Fruit fly (Drosophila melanogaster) whole organism, embryonic: Measurements from ENCODE around the gene Theg.
A peak's percentile ranks its signal among the peaks of the same experiment; 100 is the strongest.

Experiments
- Adf1 ChIP-seq: fragments of 200-800 bp; sonication (Bioruptor generic); IDR thresholded peaks from 2 replicates; pipeline ENCODE4 v1.3.6; 2022; ENCODE audit warnings: missing biosample characterization, missing genetic modification characterization
- CG1024 ChIP-seq: fragments of 200-800 bp; sonication (Bioruptor generic); IDR thresholded peaks from 2 replicates; pipeline ENCODE4 v1.3.6; 2022; ENCODE audit warnings: missing biosample characterization, missing genetic modification characterization
- CG11093 ChIP-seq: fragments of 200-800 bp; sonication (Bioruptor generic); IDR thresholded peaks from 3 replicates; pipeline ENCODE4 v1.3.6; 2022; ENCODE audit warnings: missing biosample characterization, missing genetic modification characterization
- CG11696 ChIP-seq: fragments of 200-800 bp; sonication (Bioruptor generic); IDR thresholded peaks from 2 replicates; pipeline ENCODE4 v1.3.6; 2022; ENCODE audit warnings: missing biosample characterization, missing genetic modification characterization
- CG12236 ChIP-seq: fragments of 200-800 bp; sonication (Bioruptor generic); optimal IDR thresholded peaks from 2 replicates; lab custom pipeline; 2016; ENCODE audit warnings: missing biosample characterization, missing genetic modification characterization
- CG13775 ChIP-seq: fragments of 200-800 bp; sonication (Bioruptor generic); optimal IDR thresholded peaks from 3 replicates; lab custom pipeline; 2017; ENCODE audit warnings: missing biosample characterization, mild to moderate bottlenecking, missing genetic modification characterization
- CG14014 ChIP-seq: fragments of 200-800 bp; sonication (Bioruptor generic); IDR thresholded peaks from 2 replicates; pipeline ENCODE4 v1.3.6; 2022; ENCODE audit warnings: missing biosample characterization, missing genetic modification characterization
- CG14965 ChIP-seq: fragments of 200-800 bp; sonication (Bioruptor generic); optimal IDR thresholded peaks from 2 replicates; lab custom pipeline; 2016; ENCODE audit warnings: missing biosample characterization, missing genetic modification characterization, borderline replicate concordance
- CG2116 ChIP-seq: fragments of 200-800 bp; sonication (Bioruptor generic); optimal IDR thresholded peaks from 3 replicates; lab custom pipeline; 2018; ENCODE audit warnings: missing biosample characterization, mild to moderate bottlenecking, missing genetic modification characterization
- CG32772 ChIP-seq: fragments of 200-800 bp; sonication (Bioruptor generic); IDR thresholded peaks from 2 replicates; pipeline ENCODE4 v1.3.6; 2022; ENCODE audit warnings: missing biosample characterization, missing genetic modification characterization
- CG33557 ChIP-seq: fragments of 200-800 bp; sonication (Bioruptor generic); optimal IDR thresholded peaks from 2 replicates; lab custom pipeline; 2019; ENCODE audit warnings: missing biosample characterization, mild to moderate bottlenecking, missing genetic modification characterization, moderate library complexity
- CG4854 ChIP-seq: fragments of 200-800 bp; sonication (Bioruptor generic); optimal IDR thresholded peaks from 2 replicates; lab custom pipeline; 2016; ENCODE audit warnings: missing biosample characterization, missing genetic modification characterization, inconsistent platforms
- CG6791 ChIP-seq: fragments of 200-800 bp; sonication (Bioruptor generic); IDR thresholded peaks from 3 replicates; pipeline ENCODE4 v1.3.6; 2022; ENCODE audit warnings: missing biosample characterization, missing genetic modification characterization; ENCODE audit not compliant: partially characterized antibody
- CG7372 ChIP-seq: fragments of 200-800 bp; sonication (Bioruptor generic); IDR thresholded peaks from 2 replicates; pipeline ENCODE4 v1.3.6; 2022; ENCODE audit warnings: missing biosample characterization, missing genetic modification characterization
- CG7987 ChIP-seq: fragments of 200-800 bp; sonication (Bioruptor generic); optimal IDR thresholded peaks from 2 replicates; lab custom pipeline; 2018; ENCODE audit warnings: missing biosample characterization, mild to moderate bottlenecking, missing genetic modification characterization, moderate library complexity
- CG8388 ChIP-seq: fragments of 200-800 bp; sonication (Bioruptor generic); optimal IDR thresholded peaks from 2 replicates; lab custom pipeline; 2019; ENCODE audit warnings: missing biosample characterization, mild to moderate bottlenecking, missing genetic modification characterization, moderate library complexity
- Chrac-16 ChIP-seq: fragments of 200-800 bp; sonication (Bioruptor generic); optimal IDR thresholded peaks from 3 replicates; lab custom pipeline; 2016; ENCODE audit warnings: missing biosample characterization, missing genetic modification characterization
- Ets65A ChIP-seq: fragments of 200-800 bp; sonication (Bioruptor generic); peaks from one replicate; lab custom pipeline; 2016; ENCODE audit warnings: missing biosample characterization, missing genetic modification characterization
- Fer2 ChIP-seq: fragments of 200-800 bp; sonication (Bioruptor generic); optimal IDR thresholded peaks from 2 replicates; lab custom pipeline; 2018; ENCODE audit warnings: missing biosample characterization, mild to moderate bottlenecking, missing genetic modification characterization, moderate library complexity
- Gug ChIP-seq: fragments of 200-800 bp; sonication (Bioruptor generic); IDR thresholded peaks from 4 replicates; pipeline ENCODE4 v1.3.6; 2022; ENCODE audit warnings: missing biosample characterization, missing genetic modification characterization
- Max ChIP-seq: fragments of 200-800 bp; sonication (Bioruptor generic); optimal IDR thresholded peaks from 2 replicates; lab custom pipeline; 2016; ENCODE audit warnings: missing biosample characterization, mild to moderate bottlenecking, missing genetic modification characterization
- Med ChIP-seq: fragments of 200-800 bp; sonication (Bioruptor generic); peaks from one replicate; lab custom pipeline; 2016; ENCODE audit warnings: missing biosample characterization, missing genetic modification characterization, mild to moderate bottlenecking, inconsistent platforms, moderate library complexity
- Mrtf ChIP-seq: fragments of 200-800 bp; sonication (Bioruptor generic); IDR thresholded peaks from 3 replicates; pipeline ENCODE4 v1.3.6; 2022; ENCODE audit warnings: missing biosample characterization, missing genetic modification characterization
- Neu2 ChIP-seq: fragments of 200-800 bp; sonication (Bioruptor generic); optimal IDR thresholded peaks from 3 replicates; lab custom pipeline; 2016; ENCODE audit warnings: missing biosample characterization, missing genetic modification characterization, borderline replicate concordance
- Nf-YA ChIP-seq: fragments of 200-800 bp; sonication (Bioruptor generic); IDR thresholded peaks from 2 replicates; pipeline ENCODE4 v1.3.6; 2022; ENCODE audit warnings: missing biosample characterization, missing genetic modification characterization
- PHDP ChIP-seq: fragments of 200-800 bp; sonication (Bioruptor generic); optimal IDR thresholded peaks from 3 replicates; lab custom pipeline; 2018; ENCODE audit warnings: missing biosample characterization, mild to moderate bottlenecking, missing genetic modification characterization, moderate library complexity
- Pdp1 ChIP-seq, 2 experiments: fragments of 200-800 bp; sonication (Bioruptor generic); optimal IDR thresholded peaks; 3 replicates each; lab custom pipeline; 2016; ENCODE audit warnings: missing biosample characterization in 2 of 2, missing genetic modification characterization in 2 of 2, mild to moderate bottlenecking in 1 of 2, moderate library complexity in 1 of 2
- Rfx ChIP-seq: fragments of 200-800 bp; sonication (Bioruptor generic); IDR thresholded peaks from 2 replicates; pipeline ENCODE4 v1.3.6; 2022; ENCODE audit warnings: missing biosample characterization, missing genetic modification characterization
- Sry-β ChIP-seq: fragments of 200-800 bp; sonication (Bioruptor generic); optimal IDR thresholded peaks from 2 replicates; lab custom pipeline; 2018; ENCODE audit warnings: missing biosample characterization, mild to moderate bottlenecking, missing genetic modification characterization, moderate library complexity
- Tbp ChIP-seq: fragments of >200 bp; optimal IDR thresholded peaks from 2 replicates; lab custom pipeline; 2018; ENCODE audit warnings: missing biosample characterization, missing genetic modification characterization
- ap ChIP-seq: fragments of 200-800 bp; sonication (Bioruptor generic); IDR thresholded peaks from 2 replicates; pipeline ENCODE4 v1.3.6; 2022; ENCODE audit warnings: missing biosample characterization, missing genetic modification characterization
- ci ChIP-seq: fragments of 200-800 bp; sonication (Bioruptor generic); IDR thresholded peaks from 3 replicates; pipeline ENCODE4 v1.3.6; 2022; ENCODE audit warnings: missing biosample characterization, missing genetic modification characterization
- en ChIP-seq: fragments of 200-800 bp; sonication (Bioruptor generic); optimal IDR thresholded peaks from 2 replicates; lab custom pipeline; 2016; ENCODE audit warnings: missing biosample characterization, missing genetic modification characterization
- ham ChIP-seq: fragments of 200-800 bp; sonication (Bioruptor generic); IDR thresholded peaks from 2 replicates; pipeline ENCODE4 v1.3.6; 2022; ENCODE audit warnings: missing biosample characterization, missing genetic modification characterization
- inv ChIP-seq: fragments of 200-800 bp; sonication (Bioruptor generic); IDR thresholded peaks from 2 replicates; pipeline ENCODE4 v1.3.6; 2022; ENCODE audit warnings: missing biosample characterization, missing genetic modification characterization; ENCODE audit not compliant: partially characterized antibody
- jigr1 ChIP-seq: fragments of 200-800 bp; sonication (Bioruptor generic); IDR thresholded peaks from 3 replicates; pipeline ENCODE4 v1.3.6; 2022; ENCODE audit warnings: missing biosample characterization, missing genetic modification characterization
- lilli ChIP-seq: fragments of 200-800 bp; sonication (Bioruptor generic); optimal IDR thresholded peaks from 3 replicates; lab custom pipeline; 2016; ENCODE audit warnings: missing biosample characterization, missing genetic modification characterization
- mld ChIP-seq: fragments of 200-800 bp; sonication (Bioruptor generic); IDR thresholded peaks from 3 replicates; pipeline ENCODE4 v1.3.6; 2022; ENCODE audit warnings: missing biosample characterization, missing genetic modification characterization; ENCODE audit not compliant: partially characterized antibody
- nom ChIP-seq: fragments of 200-800 bp; sonication (Bioruptor generic); optimal IDR thresholded peaks from 2 replicates; lab custom pipeline; 2017; ENCODE audit warnings: missing biosample characterization, missing genetic modification characterization, mild to moderate bottlenecking, moderate library complexity, missing genetic modification reagents
- oc ChIP-seq: fragments of 200-800 bp; sonication (Bioruptor generic); optimal IDR thresholded peaks from 2 replicates; lab custom pipeline; 2018; ENCODE audit warnings: missing biosample characterization, mild to moderate bottlenecking, missing genetic modification characterization, moderate library complexity
- pb ChIP-seq: fragments of 200-800 bp; sonication (Bioruptor generic); optimal IDR thresholded peaks from 3 replicates; lab custom pipeline; 2016; ENCODE audit warnings: missing biosample characterization, missing genetic modification characterization
- phol ChIP-seq: fragments of 200-800 bp; sonication (Bioruptor generic); optimal IDR thresholded peaks from 3 replicates; lab custom pipeline; 2018; ENCODE audit warnings: missing biosample characterization, mild to moderate bottlenecking, missing genetic modification characterization, moderate library complexity
- pzg ChIP-seq: fragments of 200-800 bp; sonication (Bioruptor generic); optimal IDR thresholded peaks from 3 replicates; lab custom pipeline; 2018; ENCODE audit warnings: missing biosample characterization, mild to moderate bottlenecking, missing genetic modification characterization, moderate library complexity
- sim ChIP-seq: fragments of 200-800 bp; sonication (Bioruptor generic); IDR thresholded peaks from 2 replicates; pipeline ENCODE4 v1.3.6; 2022; ENCODE audit warnings: missing biosample characterization, missing genetic modification characterization
- sima ChIP-seq: fragments of 200-800 bp; sonication (Bioruptor generic); optimal IDR thresholded peaks from 2 replicates; lab custom pipeline; 2016; ENCODE audit warnings: missing biosample characterization, missing genetic modification characterization
- twi ChIP-seq: fragments of 200-800 bp; optimal IDR thresholded peaks from 2 replicates; lab custom pipeline; 2019; ENCODE audit warnings: missing biosample characterization, mild to moderate bottlenecking, missing genetic modification characterization, moderate library complexity
- unc-4 ChIP-seq: fragments of 200-800 bp; sonication (Bioruptor generic); IDR thresholded peaks from 2 replicates; pipeline ENCODE4 v1.3.6; 2022; ENCODE audit warnings: missing biosample characterization, missing genetic modification characterization; ENCODE audit not compliant: partially characterized antibody
- unpg ChIP-seq: fragments of 200-800 bp; sonication (Bioruptor generic); optimal IDR thresholded peaks from 3 replicates; lab custom pipeline; 2018; ENCODE audit warnings: missing biosample characterization, mild to moderate bottlenecking, missing genetic modification characterization, moderate library complexity
- yki ChIP-seq: fragments of >200 bp; optimal IDR thresholded peaks from 3 replicates; lab custom pipeline; 2018
- z ChIP-seq: fragments of 200-800 bp; sonication (Bioruptor generic); IDR thresholded peaks from 3 replicates; pipeline ENCODE4 v1.3.6; 2022; ENCODE audit warnings: missing biosample characterization, missing genetic modification characterization
- zen2 ChIP-seq: fragments of 200-800 bp; sonication (Bioruptor generic); IDR thresholded peaks from 3 replicates; pipeline ENCODE4 v1.3.6; 2022; ENCODE audit warnings: missing biosample characterization, missing genetic modification characterization; ENCODE audit not compliant: partially characterized antibody

Theg gene

DNA sequence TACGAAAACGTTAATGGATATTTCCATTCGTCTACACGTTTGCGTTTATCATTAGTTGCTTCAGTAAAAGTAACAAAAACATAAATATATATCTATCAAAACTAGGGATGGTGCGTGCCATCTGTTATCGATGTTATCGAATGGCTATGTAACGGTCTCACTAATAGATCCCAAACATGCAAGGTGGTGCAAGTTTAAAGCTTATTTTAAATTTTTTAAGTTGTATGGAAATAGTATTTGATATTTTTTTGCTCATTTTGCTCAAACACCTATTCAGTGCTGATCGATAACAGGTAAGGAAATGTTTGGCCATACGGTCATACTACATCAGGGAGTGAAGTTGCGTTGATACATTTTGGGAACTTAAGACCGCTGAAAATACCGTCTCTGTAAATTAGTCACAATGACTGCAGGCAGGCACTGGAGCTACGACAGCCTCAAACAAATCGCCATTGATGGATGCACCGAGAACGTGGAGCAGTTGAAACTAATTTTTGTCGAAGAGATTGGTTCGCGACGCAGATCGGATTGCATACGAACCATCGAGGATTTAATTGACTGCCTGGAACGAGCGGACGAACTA lies 19.8 kb downstream of the Theg start, which contains the start of the genes CG45099, CG6015, pit and Fadd (continued):
- TF ChIP-seq CG11093 (GFP tag; lab: Robert Waterston, UW) (no peak), unpg (GFP tag; lab: Kevin White, UChicago) (no peak), Pdp1 (GFP tag; optimal IDR thresholded peaks at IDR 0.05; lab: Kevin White, UChicago) (peak in 1 of 2 experiments; percentile 66), twi (tag; lab: Kevin White, UChicago) (no peak), Med (GFP tag; lab: Kevin White, UChicago) (peak; percentile 92), Neu2 (no peak), Mrtf (no peak), CG33557 (GFP tag; lab: Kevin White, UChicago) (no peak), CG11696 (GFP tag; lab: Robert Waterston, UW) (no peak), CG14965 (GFP tag; lab: Kevin White, UChicago) (no peak), unc-4 (peak; percentile 63), Max (GFP tag; lab: Kevin White, UChicago) (no peak), CG1024 (GFP tag; lab: Robert Waterston, UW) (no peak), phol (tag; lab: Kevin White, UChicago) (peak; percentile 41), CG7987 (GFP tag; lab: Kevin White, UChicago) (no peak), sim (GFP tag; lab: Robert Waterston, UW) (no peak), Fer2 (tag; lab: Kevin White, UChicago) (no peak), Adf1 (GFP tag; lab: Robert Waterston, UW) (no peak), CG4854 (GFP tag; lab: Kevin White, UChicago) (no peak), CG32772 (GFP tag; lab: Robert Waterston, UW) (no peak), zen2 (GFP tag; lab: Robert Waterston, UW) (no peak; the same call in 2 of the 3 replicates), en (GFP tag; lab: Kevin White, UChicago) (no peak), CG14014 (GFP tag; lab: Robert Waterston, UW) (no peak), pzg (GFP tag; lab: Kevin White, UChicago) (peak; percentile 66), nom (GFP tag; lab: Kevin White, UChicago) (no peak), inv (GFP tag; lab: Robert Waterston, UW) (peak; percentile 36; the same call in 1 of the 2 replicates), Rfx (no peak), Chrac-16 (GFP tag; lab: Kevin White, UChicago) (no peak), jigr1 (no peak), mld (GFP tag; lab: Robert Waterston, UW) (no peak), CG2116 (peak; percentile 74), CG6791 (GFP tag; lab: Robert Waterston, UW) (peak; percentile 56; the same call in 2 of the 3 replicates), ap (GFP tag; lab: Robert Waterston, UW) (no peak), Ets65A (GFP tag; lab: Kevin White, UChicago) (peak; percentile 22), CG12236 (no peak), lilli (no peak), Tbp (GFP tag; lab: Kevin White, UChicago) (no peak), ci (GFP tag; lab: Robert Waterston, UW) (no peak), Nf-YA (GFP tag; lab: Robert Waterston, UW) (no peak), Gug (GFP tag; lab: Robert Waterston, UW) (no peak), yki (lab: Kevin White, UChicago) (no peak), pb (no peak), ham (no peak), oc (tag; lab: Kevin White, UChicago) (no peak), CG13775 (GFP tag; lab: Kevin White, UChicago) (no peak), z (GFP tag; lab: Robert Waterston, UW) (no peak), CG8388 (no peak), Sry-β (GFP tag; lab: Kevin White, UChicago) (no peak), CG7372 (GFP tag; lab: Robert Waterston, UW) (no peak), sima (no peak), PHDP (no peak)
